Worm (Caenorhabditis elegans) whole organism, late embryonic: ENCODE measurements around the gene stip-1.

Experiments
- F13H6.1 ChIP-seq: sonication (generic microtip); optimal IDR thresholded peaks from 2 replicates; lab custom pipeline; 2016; ENCODE audit warnings: missing genetic modification characterization, missing compliant biosample characterization
- ama-1 ChIP-seq: fragments of 150-350 bp; optimal IDR thresholded peaks from 2 replicates; lab custom pipeline; 2014
- ceh-19 ChIP-seq: fragments of 200-800 bp; sonication (Bioruptor generic); optimal IDR thresholded peaks from 2 replicates; lab custom pipeline; 2018; ENCODE audit warnings: mild to moderate bottlenecking, missing genetic modification characterization, missing compliant biosample characterization
- fax-1 ChIP-seq: sonication (generic microtip); optimal IDR thresholded peaks from 2 replicates; lab custom pipeline; 2016; ENCODE audit warnings: missing genotype, missing genetic modification characterization, missing compliant biosample characterization
- nhr-11 ChIP-seq: fragments of 150-350 bp; optimal IDR thresholded peaks from 2 replicates; lab custom pipeline; 2014; ENCODE audit warnings: missing biosample characterization, missing genetic modification characterization
- npax-4 ChIP-seq: sonication (generic microtip); optimal IDR thresholded peaks from 2 replicates; lab custom pipeline; 2016; ENCODE audit warnings: missing genetic modification characterization, missing compliant biosample characterization
- unc-86 ChIP-seq: sonication (generic microtip); optimal IDR thresholded peaks from 2 replicates; lab custom pipeline; 2016; ENCODE audit warnings: missing genetic modification characterization, missing compliant biosample characterization

- TF ChIP-seq npax-4 (tag; lab: Kevin White, UChicago): no peak
- TF ChIP-seq fax-1 (tag; lab: Kevin White, UChicago): no peak
- no peak for TF ChIP-seq ama-1 (lab: Kevin White, UChicago)
- no peak for TF ChIP-seq unc-86 (tag; lab: Kevin White, UChicago)
- TF ChIP-seq ceh-19: no peak
- no peak for TF ChIP-seq F13H6.1
- TF ChIP-seq nhr-11 (tag; lab: Kevin White, UChicago): no peak
Measured at ce11 chrII:10350487-10350886, 675 bp upstream of the stip-1 start, which contains the start of gene C07E3.9.
